Fruit fly (Drosophila melanogaster) whole organism, adult: ENCODE results near the gene CG14961.

Experiments
- CG11617 ChIP-seq: fragments of 200-800 bp; sonication (Bioruptor generic); optimal IDR thresholded peaks from 2 replicates; lab custom pipeline; 2017; ENCODE audit warnings: mild to moderate bottlenecking, missing biosample characterization, missing genetic modification reagents, missing genetic modification characterization
- CG12768 ChIP-seq: fragments of 200-800 bp; sonication (Bioruptor generic); optimal IDR thresholded peaks from 2 replicates; lab custom pipeline; 2017; ENCODE audit warnings: missing biosample characterization, missing genetic modification characterization, mild to moderate bottlenecking, moderate library complexity, missing genetic modification reagents
- CG14711 ChIP-seq: fragments of 200-800 bp; sonication (Bioruptor generic); optimal IDR thresholded peaks from 2 replicates; lab custom pipeline; 2018; ENCODE audit warnings: missing biosample characterization, mild to moderate bottlenecking, missing genetic modification characterization, moderate library complexity
- CG1620 ChIP-seq: fragments of 200-800 bp; sonication (Bioruptor generic); optimal IDR thresholded peaks from 2 replicates; lab custom pipeline; 2016; ENCODE audit warnings: missing biosample characterization, missing genetic modification characterization
- CG33017 ChIP-seq: fragments of 200-800 bp; sonication (Bioruptor generic); optimal IDR thresholded peaks from 2 replicates; lab custom pipeline; 2018; ENCODE audit warnings: missing biosample characterization, mild to moderate bottlenecking, missing genetic modification characterization, moderate library complexity
- CG5204 ChIP-seq: fragments of 200-800 bp; sonication (Bioruptor generic); optimal IDR thresholded peaks from 2 replicates; lab custom pipeline; 2016; ENCODE audit warnings: missing biosample characterization, missing genetic modification characterization
- CG7045 ChIP-seq: fragments of 200-800 bp; sonication (Bioruptor generic); optimal IDR thresholded peaks from 2 replicates; lab custom pipeline; 2017; ENCODE audit warnings: missing biosample characterization, mild to moderate bottlenecking, missing genetic modification characterization
- CG7101 ChIP-seq: fragments of 200-800 bp; sonication (Bioruptor generic); optimal IDR thresholded peaks from 2 replicates; lab custom pipeline; 2018; ENCODE audit warnings: missing biosample characterization, mild to moderate bottlenecking, missing genetic modification characterization, moderate library complexity
- Clk ChIP-seq: fragments of 200-800 bp; sonication (Bioruptor generic); optimal IDR thresholded peaks from 2 replicates; lab custom pipeline; 2017; ENCODE audit warnings: missing biosample characterization, missing genetic modification characterization
- Crg-1 ChIP-seq: fragments of 200-800 bp; sonication (Bioruptor generic); optimal IDR thresholded peaks from 2 replicates; lab custom pipeline; 2016; ENCODE audit warnings: missing biosample characterization, missing genetic modification characterization
- Hr96 ChIP-seq: fragments of 200-800 bp; sonication (Bioruptor generic); optimal IDR thresholded peaks from 2 replicates; lab custom pipeline; 2016; ENCODE audit warnings: missing biosample characterization, missing genetic modification characterization
- Mnt ChIP-seq: fragments of 200-800 bp; sonication (Bioruptor generic); optimal IDR thresholded peaks from 2 replicates; lab custom pipeline; 2016; ENCODE audit warnings: missing biosample characterization, mild to moderate bottlenecking, missing genetic modification characterization
- bab1 ChIP-seq: fragments of 200-800 bp; sonication (Bioruptor generic); optimal IDR thresholded peaks from 3 replicates; lab custom pipeline; 2019; ENCODE audit warnings: missing biosample characterization, mild to moderate bottlenecking, missing genetic modification characterization, moderate library complexity
- cic ChIP-seq: fragments of 200-800 bp; sonication (Bioruptor generic); optimal IDR thresholded peaks from 2 replicates; lab custom pipeline; 2017; ENCODE audit warnings: missing biosample characterization, mild to moderate bottlenecking, missing genetic modification characterization, moderate library complexity
- cnc ChIP-seq, 2 experiments: fragments of >200 bp; optimal IDR thresholded peaks; 2 replicates each; lab custom pipeline; 2017
- kay ChIP-seq: fragments of 200-800 bp; sonication (Bioruptor generic); peaks from one replicate; lab custom pipeline; 2016; ENCODE audit warnings: missing biosample characterization, missing genetic modification characterization, borderline replicate concordance
- ovo ChIP-seq: fragments of 200-800 bp; sonication (Bioruptor generic); optimal IDR thresholded peaks from 2 replicates; lab custom pipeline; 2016; ENCODE audit warnings: missing biosample characterization, missing genetic modification characterization
- pad ChIP-seq: fragments of 200-800 bp; sonication (Bioruptor generic); optimal IDR thresholded peaks from 3 replicates; lab custom pipeline; 2017; ENCODE audit warnings: missing biosample characterization, missing genetic modification characterization, mild to moderate bottlenecking, moderate library complexity, missing genetic modification reagents
- tj ChIP-seq: fragments of 200-800 bp; sonication (Bioruptor generic); optimal IDR thresholded peaks from 3 replicates; lab custom pipeline; 2017; ENCODE audit warnings: missing biosample characterization, mild to moderate bottlenecking, missing genetic modification characterization, moderate library complexity
- toe ChIP-seq: fragments of 200-800 bp; sonication (Bioruptor generic); optimal IDR thresholded peaks from 2 replicates; lab custom pipeline; 2016; ENCODE audit warnings: missing biosample characterization, missing genetic modification characterization

The CG14961 gene

DNA sequence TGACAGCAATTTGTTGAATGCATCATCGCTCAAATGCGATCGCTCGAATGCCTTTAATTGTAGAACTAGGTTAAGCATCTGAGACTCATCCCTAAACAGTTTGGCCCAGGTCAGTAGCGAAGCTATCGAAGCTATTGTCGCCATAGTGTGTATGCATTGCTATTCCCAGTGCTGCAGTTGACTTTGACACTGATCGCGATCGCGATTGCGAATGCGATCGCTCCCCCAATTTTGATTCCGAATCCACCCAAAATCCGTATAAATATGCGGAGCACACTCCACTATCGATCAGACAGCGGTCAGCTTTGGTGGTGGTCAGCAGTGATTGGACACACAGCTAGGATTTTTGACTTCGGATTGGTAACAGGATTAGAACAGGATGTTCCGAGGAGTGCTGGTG, at the start of gene CG14961:
Gene CG14961 (plus strand): TSS at position 301 of the 400 bp plus-strand sequence.
- TF ChIP-seq CG5204 (no peak), CG33017 (tag; lab: Kevin White, UChicago) (no peak), CG12768 (no peak), Clk (no peak), bab1 (GFP tag; lab: Kevin White, UChicago) (no peak), CG7101 (tag; lab: Kevin White, UChicago) (no peak), Mnt (GFP tag; lab: Kevin White, UChicago) (no peak), CG14711 (tag; lab: Kevin White, UChicago) (no peak), pad (no peak), toe (GFP tag; lab: Kevin White, UChicago) (no peak), Hr96 (GFP tag; lab: Kevin White, UChicago) (no peak), tj (GFP tag; lab: Kevin White, UChicago) (no peak), ovo (GFP tag; lab: Kevin White, UChicago) (no peak), CG1620 (GFP tag; lab: Kevin White, UChicago) (no peak)

DNA sequence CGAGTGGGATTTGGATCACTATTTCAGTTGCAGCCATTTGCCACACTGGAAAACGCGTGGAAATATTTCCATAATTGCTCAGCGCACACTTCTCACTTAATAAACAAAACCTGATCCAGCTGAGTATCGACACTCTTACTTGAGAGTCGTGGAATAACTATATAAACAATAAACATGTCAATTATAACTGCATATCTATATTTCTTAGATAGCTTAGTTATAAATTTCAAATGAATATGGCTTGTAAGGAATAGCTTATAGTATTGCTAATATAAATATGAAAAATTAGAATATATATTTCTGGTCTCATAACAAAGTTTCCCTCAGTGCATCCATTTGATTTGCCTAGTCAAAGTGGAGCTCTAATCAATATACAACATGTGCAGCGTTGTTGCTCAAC, 46.6 kb upstream of the CG14961 start:
- no peak for TF ChIP-seq CG33017 (tag; lab: Kevin White, UChicago)
- TF ChIP-seq cnc (optimal IDR thresholded peaks at IDR 0.05; lab: Kevin White, UChicago) = no peak
- no peak for TF ChIP-seq tj (GFP tag; lab: Kevin White, UChicago)
- no peak for TF ChIP-seq CG7045 (GFP tag; lab: Kevin White, UChicago)
- TF ChIP-seq bab1 (GFP tag; lab: Kevin White, UChicago) = no peak
- TF ChIP-seq ovo (GFP tag; lab: Kevin White, UChicago) = no peak
- no peak for TF ChIP-seq CG12768
- TF ChIP-seq CG14711 (tag; lab: Kevin White, UChicago) = no peak
- no peak for TF ChIP-seq Mnt (GFP tag; lab: Kevin White, UChicago)
- no peak for TF ChIP-seq Crg-1 (GFP tag; lab: Kevin White, UChicago)
- no peak for TF ChIP-seq CG1620 (GFP tag; lab: Kevin White, UChicago)
- no peak for TF ChIP-seq pad

DNA sequence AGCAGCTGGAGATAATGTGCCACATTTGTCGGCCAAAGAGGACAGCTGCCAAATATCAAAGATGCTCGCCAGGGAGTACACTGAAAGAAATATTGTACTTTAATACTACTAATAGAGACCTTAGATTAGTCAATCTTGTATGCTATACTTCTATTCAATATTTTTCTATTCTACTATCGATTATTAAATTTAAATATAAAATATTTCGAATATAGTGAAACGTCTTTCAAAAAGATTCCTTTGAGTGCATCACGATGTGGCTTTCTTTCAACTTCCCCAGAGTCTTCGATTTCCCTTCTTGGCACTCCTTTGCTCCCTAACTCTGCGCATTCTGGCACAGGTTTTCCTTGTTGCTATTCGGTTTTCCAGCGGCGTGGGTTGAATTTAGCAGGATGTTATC, 45.0 kb upstream of the CG14961 start:
- TF ChIP-seq bab1 (GFP tag; lab: Kevin White, UChicago) (no peak), tj (GFP tag; lab: Kevin White, UChicago) (no peak), toe (GFP tag; lab: Kevin White, UChicago) (no peak), pad (no peak), CG1620 (GFP tag; lab: Kevin White, UChicago) (no peak), ovo (GFP tag; lab: Kevin White, UChicago) (no peak), Crg-1 (GFP tag; lab: Kevin White, UChicago) (no peak)

DNA sequence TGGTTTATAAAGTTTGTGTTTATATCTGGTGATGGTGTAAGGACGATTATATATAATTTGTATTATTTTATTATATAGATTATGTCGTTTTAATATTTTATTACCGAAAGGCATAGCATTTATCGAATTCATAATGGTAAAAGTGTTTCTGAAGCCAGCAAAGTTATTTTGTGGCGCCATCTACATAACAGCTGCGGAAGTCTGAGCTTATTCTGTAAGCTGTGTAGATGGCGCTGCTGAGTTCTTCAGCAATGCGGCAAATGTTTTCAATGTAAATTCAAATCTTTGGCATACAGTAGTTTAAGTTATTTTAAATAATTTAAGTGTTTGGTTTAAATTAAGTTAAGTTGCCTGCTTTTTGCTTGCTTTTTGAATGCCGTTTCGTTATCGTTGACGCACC, 41.4 kb upstream of the CG14961 start:
- peak; percentile 39 for TF ChIP-seq kay (GFP tag; lab: Kevin White, UChicago)
- no peak for TF ChIP-seq CG12768

DNA sequence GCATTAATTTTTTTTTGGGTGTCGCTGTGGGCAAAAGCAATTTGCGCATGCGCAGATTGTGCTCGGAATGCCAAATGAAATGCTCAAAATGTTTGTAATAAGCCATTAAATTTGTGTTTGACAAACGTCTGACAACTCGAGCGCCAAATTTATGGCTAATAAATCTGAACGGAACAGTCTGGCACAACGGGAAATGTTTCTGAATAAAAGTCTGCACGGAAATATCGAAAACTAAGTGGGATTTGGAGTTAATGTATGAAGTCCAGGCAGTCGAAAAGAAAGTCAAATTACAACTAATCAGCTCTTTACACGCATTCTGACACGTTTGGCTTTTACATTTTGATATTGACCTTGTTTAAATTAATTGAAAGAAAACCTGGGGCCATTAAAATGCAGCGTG, 38.7 kb upstream of the CG14961 start, which contains the start of gene CG12009:
Gene CG12009 (plus strand): TSS at position 301 of the 400 bp plus-strand sequence.
- TF ChIP-seq Crg-1 (GFP tag; lab: Kevin White, UChicago) (no peak), CG7045 (GFP tag; lab: Kevin White, UChicago) (no peak), kay (GFP tag; lab: Kevin White, UChicago) (no peak), CG14711 (tag; lab: Kevin White, UChicago) (no peak), toe (GFP tag; lab: Kevin White, UChicago) (no peak), CG11617 (GFP tag; lab: Kevin White, UChicago) (no peak), Mnt (GFP tag; lab: Kevin White, UChicago) (no peak)

DNA sequence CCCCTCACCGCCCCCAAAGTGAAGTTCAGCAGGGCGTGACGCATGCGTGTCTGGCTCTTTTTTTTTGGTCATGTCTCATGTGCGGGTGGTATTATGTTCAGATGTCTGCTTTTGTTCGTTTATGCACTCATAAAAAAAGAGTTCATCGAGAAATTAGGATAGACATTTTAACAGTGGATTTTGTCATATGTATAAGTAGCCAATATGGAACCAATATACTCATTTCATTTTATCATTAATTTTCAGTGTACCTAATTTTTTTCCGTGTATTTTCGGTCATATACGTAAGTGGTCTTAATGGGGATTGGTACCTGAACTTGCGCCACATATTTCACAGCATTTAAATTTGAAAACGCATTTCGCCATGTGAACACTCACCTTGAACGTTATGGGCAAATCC, 29.5 kb upstream of the CG14961 start:
- TF ChIP-seq kay (GFP tag; lab: Kevin White, UChicago) (no peak), ovo (GFP tag; lab: Kevin White, UChicago) (no peak), CG14711 (tag; lab: Kevin White, UChicago) (no peak), CG1620 (GFP tag; lab: Kevin White, UChicago) (no peak), cnc (optimal IDR thresholded peaks at IDR 0.05; lab: Kevin White, UChicago) (no peak), CG5204 (no peak), bab1 (GFP tag; lab: Kevin White, UChicago) (no peak), toe (GFP tag; lab: Kevin White, UChicago) (no peak), Crg-1 (GFP tag; lab: Kevin White, UChicago) (no peak)

DNA sequence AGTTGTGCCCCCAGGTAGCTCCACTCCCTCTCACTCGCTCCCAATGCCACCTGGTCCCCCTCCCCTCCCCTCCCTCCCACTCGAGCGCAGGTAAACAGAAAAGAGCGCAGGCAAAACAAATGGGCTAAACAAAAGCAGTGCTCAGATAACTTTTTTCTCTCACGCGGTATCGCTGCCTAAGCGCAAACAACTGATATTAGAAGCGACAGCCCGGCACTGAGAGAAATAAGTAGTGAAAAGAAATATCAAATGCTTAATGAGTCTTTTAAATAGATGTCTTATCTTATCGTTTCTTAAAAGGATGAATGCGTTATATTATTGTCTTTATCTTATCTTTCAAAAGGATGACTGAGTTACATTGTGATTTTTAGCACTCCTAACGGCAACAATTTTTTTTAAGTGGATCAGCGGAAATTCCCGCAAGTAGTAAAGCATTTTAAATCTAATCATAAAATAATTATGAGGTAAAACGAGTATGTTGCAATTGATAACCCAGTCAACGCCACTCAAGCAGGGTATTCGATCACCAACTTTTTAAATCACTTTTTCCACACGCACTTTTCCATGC, 28.6 kb upstream of the CG14961 start:
- peak; percentile 23 for TF ChIP-seq Clk
- TF ChIP-seq CG33017 (tag; lab: Kevin White, UChicago) = peak; percentile 80
- TF ChIP-seq CG7101 (tag; lab: Kevin White, UChicago) = peak; percentile 72
- peak; percentile 0 for TF ChIP-seq bab1 (GFP tag; lab: Kevin White, UChicago)
- TF ChIP-seq cnc (optimal IDR thresholded peaks at IDR 0.05; lab: Kevin White, UChicago) = no peak
- peak; percentile 78 for TF ChIP-seq kay (GFP tag; lab: Kevin White, UChicago)
- peak; percentile 78 for TF ChIP-seq CG11617 (GFP tag; lab: Kevin White, UChicago)
- peak; percentile 12 for TF ChIP-seq Crg-1 (GFP tag; lab: Kevin White, UChicago)
- TF ChIP-seq toe (GFP tag; lab: Kevin White, UChicago) = peak; percentile 57
- peak; percentile 69 for TF ChIP-seq Hr96 (GFP tag; lab: Kevin White, UChicago)
- TF ChIP-seq CG14711 (tag; lab: Kevin White, UChicago) = peak; percentile 69
- TF ChIP-seq pad = peak; percentile 7
- TF ChIP-seq cic = peak; percentile 59
- peak; percentile 56 for TF ChIP-seq tj (GFP tag; lab: Kevin White, UChicago)
- TF ChIP-seq CG12768 = peak; percentile 49
- TF ChIP-seq CG1620 (GFP tag; lab: Kevin White, UChicago) = no peak
- TF ChIP-seq CG7045 (GFP tag; lab: Kevin White, UChicago) = peak; percentile 82
- no peak for TF ChIP-seq ovo (GFP tag; lab: Kevin White, UChicago)
- TF ChIP-seq CG5204 = peak; percentile 71
- TF ChIP-seq Mnt (GFP tag; lab: Kevin White, UChicago) = peak; percentile 22
